Fruit fly (Drosophila melanogaster) whole organism, embryonic: Measurements from ENCODE around the gene mRpL55.

Experiments
- ATbp ChIP-seq: fragments of 200-800 bp; sonication (Bioruptor generic); optimal IDR thresholded peaks from 2 replicates; lab custom pipeline; 2017; ENCODE audit warnings: missing biosample characterization, mild to moderate bottlenecking, missing genetic modification characterization, missing genetic modification reagents
- Ada2b ChIP-seq: fragments of 200-800 bp; sonication (Bioruptor generic); IDR thresholded peaks from 2 replicates; pipeline ENCODE4 v1.3.6; 2022; ENCODE audit warnings: missing biosample characterization, missing genetic modification characterization
- Blimp-1 ChIP-seq: fragments of 200-800 bp; sonication (Bioruptor generic); optimal IDR thresholded peaks from 3 replicates; lab custom pipeline; 2018; ENCODE audit warnings: missing biosample characterization, missing genetic modification characterization, mild to moderate bottlenecking, moderate library complexity, missing genetic modification reagents
- CG10979 ChIP-seq: fragments of 200-800 bp; sonication (Bioruptor generic); optimal IDR thresholded peaks from 2 replicates; lab custom pipeline; 2018; ENCODE audit warnings: missing biosample characterization, mild to moderate bottlenecking, missing genetic modification characterization, moderate library complexity
- CG11504 ChIP-seq: fragments of 200-800 bp; sonication (Bioruptor generic); optimal IDR thresholded peaks from 3 replicates; lab custom pipeline; 2019; ENCODE audit warnings: missing biosample characterization, mild to moderate bottlenecking, missing genetic modification characterization, moderate library complexity
- CG1233 ChIP-seq: fragments of 200-800 bp; sonication (Bioruptor generic); optimal IDR thresholded peaks from 4 replicates; lab custom pipeline; 2018; ENCODE audit warnings: missing biosample characterization, mild to moderate bottlenecking, missing genetic modification characterization
- CG14710 ChIP-seq: fragments of 200-800 bp; sonication (Bioruptor generic); optimal IDR thresholded peaks from 3 replicates; lab custom pipeline; 2019; ENCODE audit warnings: missing biosample characterization, mild to moderate bottlenecking, missing genetic modification characterization, moderate library complexity
- CG15601 ChIP-seq: fragments of 200-800 bp; sonication (Bioruptor generic); optimal IDR thresholded peaks from 3 replicates; lab custom pipeline; 2019; ENCODE audit warnings: missing biosample characterization, mild to moderate bottlenecking, missing genetic modification characterization, moderate library complexity
- CG16815 ChIP-seq: fragments of 200-800 bp; sonication (Bioruptor generic); optimal IDR thresholded peaks from 3 replicates; lab custom pipeline; 2017; ENCODE audit warnings: missing biosample characterization, mild to moderate bottlenecking, missing genetic modification characterization
- CG17359 ChIP-seq: fragments of 200-800 bp; sonication (Bioruptor generic); optimal IDR thresholded peaks from 3 replicates; lab custom pipeline; 2018; ENCODE audit warnings: missing biosample characterization, mild to moderate bottlenecking, missing genetic modification characterization, moderate library complexity
- CG17361 ChIP-seq: fragments of 200-800 bp; sonication (Bioruptor generic); IDR thresholded peaks from 3 replicates; pipeline ENCODE4 v1.3.6; 2022; ENCODE audit warnings: missing biosample characterization, missing genetic modification characterization
- CG18262 ChIP-seq: fragments of 200-800 bp; optimal IDR thresholded peaks from 3 replicates; lab custom pipeline; 2019; ENCODE audit warnings: missing biosample characterization, mild to moderate bottlenecking, missing genetic modification characterization, moderate library complexity
- CG2678 ChIP-seq: fragments of 200-800 bp; sonication (Bioruptor generic); optimal IDR thresholded peaks from 3 replicates; lab custom pipeline; 2019; ENCODE audit warnings: missing biosample characterization, mild to moderate bottlenecking, missing genetic modification characterization, moderate library complexity
- CG2712 ChIP-seq: fragments of 200-800 bp; optimal IDR thresholded peaks from 3 replicates; lab custom pipeline; 2019; ENCODE audit warnings: missing biosample characterization, mild to moderate bottlenecking, missing genetic modification characterization, moderate library complexity
- CG6765 ChIP-seq: fragments of 200-800 bp; sonication (Bioruptor generic); optimal IDR thresholded peaks from 3 replicates; lab custom pipeline; 2017; ENCODE audit warnings: missing biosample characterization, mild to moderate bottlenecking, missing genetic modification characterization
- CG7556 ChIP-seq: fragments of 200-800 bp; sonication (Bioruptor generic); optimal IDR thresholded peaks from 2 replicates; lab custom pipeline; 2017; ENCODE audit warnings: missing biosample characterization, mild to moderate bottlenecking, missing genetic modification characterization
- CG7987 ChIP-seq: fragments of 200-800 bp; sonication (Bioruptor generic); optimal IDR thresholded peaks from 2 replicates; lab custom pipeline; 2018; ENCODE audit warnings: missing biosample characterization, mild to moderate bottlenecking, missing genetic modification characterization, moderate library complexity
- CG9932 ChIP-seq: fragments of 200-800 bp; sonication (Bioruptor generic); IDR thresholded peaks from 2 replicates; pipeline ENCODE4 v1.3.6; 2022; ENCODE audit warnings: missing biosample characterization, missing genetic modification characterization
- Dref ChIP-seq: fragments of 200-800 bp; sonication (Bioruptor generic); IDR thresholded peaks from 2 replicates; pipeline ENCODE4 v1.3.6; 2022; ENCODE audit warnings: missing biosample characterization, missing genetic modification characterization
- Max ChIP-seq: fragments of 200-800 bp; sonication (Bioruptor generic); optimal IDR thresholded peaks from 2 replicates; lab custom pipeline; 2016; ENCODE audit warnings: missing biosample characterization, mild to moderate bottlenecking, missing genetic modification characterization
- Nf-YA ChIP-seq: fragments of 200-800 bp; sonication (Bioruptor generic); IDR thresholded peaks from 2 replicates; pipeline ENCODE4 v1.3.6; 2022; ENCODE audit warnings: missing biosample characterization, missing genetic modification characterization
- Sox102F ChIP-seq: fragments of 200-800 bp; sonication (Bioruptor generic); optimal IDR thresholded peaks from 2 replicates; lab custom pipeline; 2018; ENCODE audit warnings: missing biosample characterization, mild to moderate bottlenecking, missing genetic modification characterization, moderate library complexity
- Ssrp ChIP-seq: fragments of 200-800 bp; sonication (Bioruptor generic); optimal IDR thresholded peaks from 2 replicates; lab custom pipeline; 2018; ENCODE audit warnings: missing biosample characterization, mild to moderate bottlenecking, missing genetic modification characterization, moderate library complexity
- ac ChIP-seq: fragments of 200-800 bp; sonication (Bioruptor generic); optimal IDR thresholded peaks from 3 replicates; lab custom pipeline; 2017; ENCODE audit warnings: missing biosample characterization, mild to moderate bottlenecking, missing genetic modification characterization
- bsh ChIP-seq, 2 experiments: fragments of 200-800 bp; sonication (Bioruptor generic); optimal IDR thresholded peaks; 2 replicates each; lab custom pipeline; 2017 to 2018; ENCODE audit warnings: mild to moderate bottlenecking in 2 of 2, missing biosample characterization in 2 of 2, missing genetic modification characterization in 2 of 2, moderate library complexity in 1 of 2
- ci ChIP-seq: fragments of 200-800 bp; sonication (Bioruptor generic); IDR thresholded peaks from 3 replicates; pipeline ENCODE4 v1.3.6; 2022; ENCODE audit warnings: missing biosample characterization, missing genetic modification characterization
- dmrt99B ChIP-seq: fragments of 200-800 bp; sonication (Bioruptor generic); optimal IDR thresholded peaks from 2 replicates; lab custom pipeline; 2018; ENCODE audit warnings: missing biosample characterization, mild to moderate bottlenecking, missing genetic modification characterization, moderate library complexity
- ewg ChIP-seq: fragments of 200-800 bp; sonication (Bioruptor generic); optimal IDR thresholded peaks from 3 replicates; lab custom pipeline; 2017; ENCODE audit warnings: mild to moderate bottlenecking, missing biosample characterization, missing genetic modification reagents, missing genetic modification characterization
- gem ChIP-seq: fragments of 200-800 bp; sonication (Bioruptor generic); optimal IDR thresholded peaks from 2 replicates; lab custom pipeline; 2019; ENCODE audit warnings: missing biosample characterization, mild to moderate bottlenecking, missing genetic modification characterization, moderate library complexity
- knrl ChIP-seq: fragments of 200-800 bp; sonication (Bioruptor generic); IDR thresholded peaks from 3 replicates; pipeline ENCODE4 v1.3.6; 2022; ENCODE audit warnings: missing biosample characterization, missing genetic modification characterization; ENCODE audit not compliant: partially characterized antibody
- phol ChIP-seq: fragments of 200-800 bp; sonication (Bioruptor generic); optimal IDR thresholded peaks from 3 replicates; lab custom pipeline; 2018; ENCODE audit warnings: missing biosample characterization, mild to moderate bottlenecking, missing genetic modification characterization, moderate library complexity
- sens ChIP-seq: fragments of 200-800 bp; sonication (Bioruptor generic); peaks from one replicate; lab custom pipeline; 2016; ENCODE audit warnings: missing biosample characterization, missing genetic modification characterization
- tgo ChIP-seq: fragments of 200-800 bp; sonication (Bioruptor generic); IDR thresholded peaks from 3 replicates; pipeline ENCODE4 v1.3.6; 2022; ENCODE audit warnings: missing biosample characterization, missing genetic modification characterization
- unc-4 ChIP-seq: fragments of 200-800 bp; sonication (Bioruptor generic); IDR thresholded peaks from 2 replicates; pipeline ENCODE4 v1.3.6; 2022; ENCODE audit warnings: missing biosample characterization, missing genetic modification characterization; ENCODE audit not compliant: partially characterized antibody
- unpg ChIP-seq: fragments of 200-800 bp; sonication (Bioruptor generic); optimal IDR thresholded peaks from 3 replicates; lab custom pipeline; 2018; ENCODE audit warnings: missing biosample characterization, mild to moderate bottlenecking, missing genetic modification characterization, moderate library complexity
- z ChIP-seq: fragments of 200-800 bp; sonication (Bioruptor generic); IDR thresholded peaks from 3 replicates; pipeline ENCODE4 v1.3.6; 2022; ENCODE audit warnings: missing biosample characterization, missing genetic modification characterization

The mRpL55 gene

DNA sequence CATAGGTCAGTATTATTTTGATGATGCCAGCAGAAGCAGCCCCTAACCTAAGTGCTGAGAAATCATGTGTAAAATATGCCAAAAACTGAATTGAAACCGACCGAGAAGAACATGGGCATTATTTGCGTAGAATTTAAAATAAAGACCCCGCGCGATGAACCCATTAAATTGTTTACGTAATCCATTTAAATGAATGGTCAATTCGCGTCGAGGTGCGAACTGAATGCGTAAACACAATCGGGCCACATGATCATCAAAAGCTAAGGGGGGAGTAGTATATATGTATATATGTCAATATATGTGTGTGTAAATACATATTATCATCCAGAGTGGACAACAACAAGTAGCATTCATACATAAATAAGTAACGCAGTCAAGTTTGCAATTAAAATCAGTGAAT lies 34.5 kb downstream of the mRpL55 start (continued):
- TF ChIP-seq CG7987 (GFP tag; lab: Kevin White, UChicago) = peak; percentile 17
- peak; percentile 28 for TF ChIP-seq ATbp (GFP tag; lab: Kevin White, UChicago)
- no peak for TF ChIP-seq CG6765
- peak; percentile 8 for TF ChIP-seq CG1233 (GFP tag; lab: Kevin White, UChicago)

DNA sequence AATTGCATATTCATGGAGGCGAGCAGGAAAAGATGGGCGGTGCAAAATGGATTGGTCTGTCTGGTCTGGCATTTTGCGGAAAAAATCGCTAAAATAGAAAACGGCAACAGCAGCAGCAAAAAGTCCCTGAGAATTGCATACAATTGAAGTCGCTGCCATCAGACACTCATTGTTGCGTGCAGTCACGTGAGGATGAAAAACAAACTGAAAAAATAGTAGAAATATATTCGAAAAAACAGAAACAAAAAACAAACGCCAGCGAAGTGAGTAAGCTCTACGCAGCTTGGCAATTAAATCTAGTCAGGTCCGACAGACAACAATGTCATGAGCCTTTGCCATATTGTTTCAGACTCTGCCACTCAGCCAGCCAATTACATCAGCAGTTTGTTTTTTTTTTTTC lies 35.4 kb downstream of the mRpL55 start:
- no peak for TF ChIP-seq ewg (GFP tag; lab: Kevin White, UChicago)
- TF ChIP-seq knrl (GFP tag; lab: Robert Waterston, UW) = 0 out of 3 replicates have a peak, but pooled peaks have one; percentile 3

DNA sequence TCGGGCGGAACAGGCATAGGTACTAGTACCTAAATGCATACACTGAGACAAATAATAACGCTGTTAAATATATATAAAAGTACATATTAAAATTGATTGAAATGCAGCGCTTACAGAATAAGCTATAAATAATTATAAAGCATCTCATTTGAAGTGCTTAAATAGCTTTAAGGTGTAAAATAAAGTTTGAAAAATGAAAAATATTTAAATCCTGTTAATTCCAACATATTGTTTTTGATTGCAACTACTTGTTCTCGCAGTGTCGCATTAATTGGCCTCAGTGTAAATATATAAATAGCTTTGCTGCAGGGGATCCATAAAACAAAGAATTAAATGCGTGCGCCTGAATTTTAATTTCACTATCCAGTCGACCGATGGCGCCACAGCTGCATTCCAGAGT lies 36.3 kb downstream of the mRpL55 start:
- TF ChIP-seq ci (GFP tag; lab: Robert Waterston, UW) = 0 out of 3 replicates have a peak, but pooled peaks have one; percentile 14
- no peak for TF ChIP-seq Nf-YA
- peak; percentile 51 for TF ChIP-seq CG18262 (tag; lab: Kevin White, UChicago)
- TF ChIP-seq phol (tag; lab: Kevin White, UChicago) = peak; percentile 15
- peak; percentile 5 for TF ChIP-seq CG2678 (tag; lab: Kevin White, UChicago)
- TF ChIP-seq CG17361 (GFP tag; lab: Robert Waterston, UW) = peak; percentile 27; the same call in 1 of the 3 replicates
- TF ChIP-seq Sox102F (GFP tag; lab: Kevin White, UChicago) = peak; percentile 14
- no peak for TF ChIP-seq Ada2b (GFP tag; lab: Robert Waterston, UW)
- peak; percentile 15 for TF ChIP-seq CG14710
- TF ChIP-seq CG2712 (tag; lab: Kevin White, UChicago) = peak; percentile 33
- TF ChIP-seq Blimp-1 = peak; percentile 29
- TF ChIP-seq CG9932 (GFP tag; lab: Robert Waterston, UW) = no peak
- peak; percentile 51 for TF ChIP-seq gem
- peak; percentile 23 for TF ChIP-seq dmrt99B (tag; lab: Kevin White, UChicago)
- TF ChIP-seq CG7556 (GFP tag; lab: Kevin White, UChicago) = no peak
- TF ChIP-seq Ssrp (tag; lab: Kevin White, UChicago) = peak; percentile 6
- TF ChIP-seq Max (GFP tag; lab: Kevin White, UChicago) = no peak
- peak; percentile 78 for TF ChIP-seq sens
- no peak for TF ChIP-seq CG16815 (GFP tag; lab: Kevin White, UChicago)
- TF ChIP-seq Dref (GFP tag; lab: Robert Waterston, UW) = no peak
- TF ChIP-seq unc-4 (GFP tag; lab: Robert Waterston, UW) = no peak
- TF ChIP-seq CG11504 (tag; lab: Kevin White, UChicago) = peak; percentile 27
- TF ChIP-seq unpg (GFP tag; lab: Kevin White, UChicago) = peak; percentile 20
- peak in 1 of 2 experiments; percentile 40 for TF ChIP-seq bsh (GFP tag; optimal IDR thresholded peaks at IDR 0.05; lab: Kevin White, UChicago)
- TF ChIP-seq CG15601 (tag; lab: Kevin White, UChicago) = no peak
- TF ChIP-seq z (GFP tag; lab: Robert Waterston, UW) = no peak
- TF ChIP-seq CG10979 = peak; percentile 25
- TF ChIP-seq CG17359 (tag; lab: Kevin White, UChicago) = peak; percentile 5
- no peak for TF ChIP-seq tgo (GFP tag; lab: Robert Waterston, UW)
- no peak for TF ChIP-seq ac
